Fruit fly (Drosophila melanogaster): ENCODE data around the gene Gagr.

dm6 chr3L:16359795-16360194 is 34.6 kb upstream of the Gagr start:
- no peak for TF ChIP-seq Dll (GFP tag; IDR thresholded peaks at IDR 0.05; ENCODE audit: partially characterized antibody)
- TF ChIP-seq CG6765 (GFP tag; optimal IDR thresholded peaks at IDR 0.05): no peak
- TF ChIP-seq lov (optimal IDR thresholded peaks at IDR 0.05): no peak
- no peak for TF ChIP-seq lov (GFP tag; IDR thresholded peaks at IDR 0.05)
- no peak for TF ChIP-seq CG11723 (GFP tag; optimal IDR thresholded peaks at IDR 0.05)
- no peak for TF ChIP-seq E2f2 (GFP tag; IDR thresholded peaks at IDR 0.05)
- no peak for TF ChIP-seq mirr (GFP tag; optimal IDR thresholded peaks at IDR 0.05)
- TF ChIP-seq rib (GFP tag; IDR thresholded peaks at IDR 0.05): no peak
- TF ChIP-seq HLHmδ (GFP tag; optimal IDR thresholded peaks at IDR 0.05): no peak
- no peak for TF ChIP-seq Sox100B (GFP tag; optimal IDR thresholded peaks at IDR 0.05)
- TF ChIP-seq Kr (GFP tag; optimal IDR thresholded peaks at IDR 0.05): no peak
- no peak for TF ChIP-seq CG32772 (GFP tag; IDR thresholded peaks at IDR 0.05)

Data from whole organism, embryonic.